Fruit fly (Drosophila melanogaster) whole organism, wandering third instar larva: ENCODE measurements around the gene CG15020.

Experiments used
- Abd-B ChIP-seq: fragments of >200 bp; optimal IDR thresholded peaks from 2 replicates; lab custom pipeline; 2017; ENCODE audit warnings: missing biosample characterization, missing genetic modification characterization
- CG32264 ChIP-seq: fragments of 200-800 bp; sonication (Bioruptor generic); optimal IDR thresholded peaks from 2 replicates; lab custom pipeline; 2016; ENCODE audit warnings: missing biosample characterization, missing genetic modification characterization
- CrebA ChIP-seq: fragments of 200-800 bp; sonication (Bioruptor generic); optimal IDR thresholded peaks from 2 replicates; lab custom pipeline; 2016; ENCODE audit warnings: missing biosample characterization, mild to moderate bottlenecking, missing genetic modification characterization, borderline replicate concordance
- Dif ChIP-seq: fragments of 200-275, 200-300 bp; sonication (Bioruptor generic); optimal IDR thresholded peaks from 2 replicates; lab custom pipeline; 2018; ENCODE audit warnings: missing biosample characterization, missing genetic modification characterization; ENCODE audit not compliant: partially characterized antibody
- GATAd ChIP-seq: sonication (Bioruptor generic); optimal IDR thresholded peaks from 2 replicates; lab custom pipeline; 2016; ENCODE audit warnings: missing biosample characterization, missing genetic modification characterization
- HLH106 ChIP-seq: fragments of 200-800 bp; optimal IDR thresholded peaks from 3 replicates; lab custom pipeline; 2019; ENCODE audit warnings: missing biosample characterization, mild to moderate bottlenecking, missing genetic modification characterization, moderate library complexity
- Hnf4 ChIP-seq: fragments of 200-800 bp; sonication (Bioruptor generic); optimal IDR thresholded peaks from 2 replicates; lab custom pipeline; 2016; ENCODE audit warnings: missing biosample characterization, mild to moderate bottlenecking, missing genetic modification characterization
- Hr78 ChIP-seq: fragments of >200 bp; optimal IDR thresholded peaks from 2 replicates; lab custom pipeline; 2017; ENCODE audit warnings: missing biosample characterization, missing genetic modification characterization
- Jra ChIP-seq: sonication (Bioruptor generic); optimal IDR thresholded peaks from 2 replicates; lab custom pipeline; 2016; ENCODE audit warnings: missing biosample characterization, missing genetic modification characterization
- Mio ChIP-seq: sonication (Bioruptor generic); optimal IDR thresholded peaks from 2 replicates; lab custom pipeline; 2016; ENCODE audit warnings: missing biosample characterization, missing genetic modification characterization
- Myc ChIP-seq: fragments of >200 bp; optimal IDR thresholded peaks from 2 replicates; lab custom pipeline; 2017
- N ChIP-seq: fragments of >200 bp; optimal IDR thresholded peaks from 2 replicates; lab custom pipeline; 2018; ENCODE audit warnings: missing biosample characterization, missing external identifiers, missing genetic modification characterization
- OdsH ChIP-seq: fragments of 200-800 bp; sonication (Bioruptor generic); optimal IDR thresholded peaks from 2 replicates; lab custom pipeline; 2016; ENCODE audit warnings: missing biosample characterization, mild to moderate bottlenecking, missing genetic modification characterization
- Rel ChIP-seq, 2 experiments: fragments of 200-800 bp; sonication (Bioruptor generic) in 1 of 2; optimal IDR thresholded peaks; 2 replicates in 1 of 2; 3 replicates in 1 of 2; lab custom pipeline; 2016 to 2019; ENCODE audit warnings: mild to moderate bottlenecking in 2 of 2, missing biosample characterization in 2 of 2, missing genetic modification characterization in 2 of 2, moderate library complexity in 1 of 2
- Sp1 ChIP-seq: fragments of 200-800 bp; sonication (Bioruptor generic); optimal IDR thresholded peaks from 3 replicates; lab custom pipeline; 2019; ENCODE audit warnings: missing biosample characterization, mild to moderate bottlenecking, missing genetic modification characterization, moderate library complexity
- Vsx2 ChIP-seq: fragments of 200-300, 225-300 bp; sonication (Bioruptor generic); optimal IDR thresholded peaks from 2 replicates; lab custom pipeline; 2018; ENCODE audit warnings: missing biosample characterization, missing genetic modification characterization; ENCODE audit not compliant: partially characterized antibody
- br ChIP-seq: fragments of 200-800 bp; sonication (Bioruptor generic); optimal IDR thresholded peaks from 2 replicates; lab custom pipeline; 2016; ENCODE audit warnings: missing biosample characterization, missing genetic modification characterization
- dl ChIP-seq, 2 experiments: fragments of 175-275, 200-275 bp in 1 of 2; fragments of 200-275 bp in 1 of 2; sonication (Bioruptor generic); optimal IDR thresholded peaks; lab custom pipeline; 2018; ENCODE audit warnings: mild to moderate bottlenecking in 2 of 2, missing biosample characterization in 2 of 2, missing genetic modification characterization in 2 of 2, moderate library complexity in 2 of 2; ENCODE audit not compliant: partially characterized antibody in 2 of 2, insufficient read depth in 1 of 2
- dmrt93B ChIP-seq: fragments of 200-800 bp; sonication (Bioruptor generic); optimal IDR thresholded peaks from 2 replicates; lab custom pipeline; 2018; ENCODE audit warnings: missing biosample characterization, mild to moderate bottlenecking, missing genetic modification characterization
- dsf ChIP-seq: sonication (Bioruptor generic); optimal IDR thresholded peaks from 2 replicates; lab custom pipeline; 2016; ENCODE audit warnings: missing biosample characterization, missing genetic modification characterization, borderline replicate concordance
- ey ChIP-seq: fragments of 200-800 bp; sonication (Bioruptor generic); optimal IDR thresholded peaks from 2 replicates; lab custom pipeline; 2016; ENCODE audit warnings: missing biosample characterization, missing genetic modification characterization
- foxo ChIP-seq, 2 experiments: fragments of 200-800 bp; sonication (Bioruptor generic); optimal IDR thresholded peaks; 2 replicates in 1 of 2; 3 replicates in 1 of 2; lab custom pipeline; 2016 to 2017; ENCODE audit warnings: missing biosample characterization in 2 of 2, missing genetic modification characterization in 2 of 2
- fru ChIP-seq: fragments of 200-800 bp; sonication (Bioruptor generic); optimal IDR thresholded peaks from 3 replicates; lab custom pipeline; 2016; ENCODE audit warnings: missing biosample characterization, mild to moderate bottlenecking, missing genetic modification characterization
- h ChIP-seq: fragments of 200-800 bp; sonication (Bioruptor generic); optimal IDR thresholded peaks from 3 replicates; lab custom pipeline; 2016; ENCODE audit warnings: missing biosample characterization, mild to moderate bottlenecking, missing genetic modification characterization
- psq ChIP-seq: fragments of 200-800 bp; sonication (Bioruptor generic); optimal IDR thresholded peaks from 3 replicates; lab custom pipeline; 2017; ENCODE audit warnings: missing biosample characterization, mild to moderate bottlenecking, missing genetic modification characterization, moderate library complexity
- rgr ChIP-seq: fragments of 200-800 bp; sonication (Bioruptor generic); optimal IDR thresholded peaks from 3 replicates; lab custom pipeline; 2016; ENCODE audit warnings: missing biosample characterization, mild to moderate bottlenecking, missing genetic modification characterization
- sage ChIP-seq: fragments of 200-800 bp; sonication (Bioruptor generic); optimal IDR thresholded peaks from 2 replicates; lab custom pipeline; 2016; ENCODE audit warnings: missing biosample characterization, mild to moderate bottlenecking, missing genetic modification characterization
- sv ChIP-seq: fragments of 200-800 bp; sonication (Bioruptor generic); optimal IDR thresholded peaks from 3 replicates; lab custom pipeline; 2016; ENCODE audit warnings: missing biosample characterization, missing genetic modification characterization
- tai ChIP-seq: sonication (Bioruptor generic); optimal IDR thresholded peaks from 2 replicates; lab custom pipeline; 2016; ENCODE audit warnings: missing biosample characterization, missing genetic modification characterization
- usp ChIP-seq: fragments of >200 bp; optimal IDR thresholded peaks from 2 replicates; lab custom pipeline; 2017; ENCODE audit warnings: missing biosample characterization, missing genetic modification characterization
- woc ChIP-seq: sonication (Bioruptor generic); optimal IDR thresholded peaks from 2 replicates; lab custom pipeline; 2016; ENCODE audit warnings: missing biosample characterization, mild to moderate bottlenecking, missing genetic modification characterization

The CG15020 gene

dm6 chr3L:4446273-4446672 lies 24.8 kb downstream of the CG15020 start, which contains the start of gene CG12607:
Gene CG12607, plus strand, starts transcription at chr3L:4446573.
- no peak for TF ChIP-seq psq (GFP tag; lab: Kevin White, UChicago)
- TF ChIP-seq Myc (lab: Kevin White, UChicago): no peak
- TF ChIP-seq GATAd: no peak
- no peak for TF ChIP-seq tai (GFP tag; lab: Kevin White, UChicago)
- TF ChIP-seq dmrt93B (GFP tag; lab: Kevin White, UChicago): no peak
- TF ChIP-seq foxo (GFP tag; optimal IDR thresholded peaks at IDR 0.05; lab: Kevin White, UChicago): no peak
- no peak for TF ChIP-seq Mio
- TF ChIP-seq OdsH: no peak
- TF ChIP-seq ey (GFP tag; lab: Kevin White, UChicago): no peak
- TF ChIP-seq Rel (GFP tag; optimal IDR thresholded peaks at IDR 0.05; lab: Kevin White, UChicago): no peak
- no peak for TF ChIP-seq Rel (tag; optimal IDR thresholded peaks at IDR 0.05; lab: Kevin White, UChicago)
- TF ChIP-seq Abd-B (GFP tag; lab: Kevin White, UChicago): no peak
- no peak for TF ChIP-seq N (GFP tag; lab: Kevin White, UChicago)
- no peak for TF ChIP-seq sv (GFP tag; lab: Kevin White, UChicago)
- TF ChIP-seq Jra: no peak

- TF ChIP-seq Dif (no peak), Vsx2 (GFP tag; lab: Kevin White, UChicago) (no peak), dmrt93B (GFP tag; lab: Kevin White, UChicago) (no peak), Abd-B (GFP tag; lab: Kevin White, UChicago) (no peak), Hnf4 (no peak), Hr78 (GFP tag; lab: Kevin White, UChicago) (no peak), HLH106 (no peak)
These were observed 25.8 kb downstream of the CG15020 start for dm6 chr3L:4447229-4447628.

dm6 chr3L:4458063-4458462 lies 36.6 kb downstream of the CG15020 start, which contains the start of gene CG11345:
Gene CG11345, minus strand, starts transcription at chr3L:4458163.
- no peak for TF ChIP-seq OdsH
- no peak for TF ChIP-seq N (GFP tag; lab: Kevin White, UChicago)
- no peak for TF ChIP-seq Hnf4
- TF ChIP-seq woc (GFP tag; lab: Kevin White, UChicago): no peak
- TF ChIP-seq dmrt93B (GFP tag; lab: Kevin White, UChicago): no peak
- TF ChIP-seq Rel (GFP tag; optimal IDR thresholded peaks at IDR 0.05; lab: Kevin White, UChicago): no peak
- no peak for TF ChIP-seq Rel (tag; optimal IDR thresholded peaks at IDR 0.05; lab: Kevin White, UChicago)
- TF ChIP-seq h: no peak

- TF ChIP-seq CrebA (no peak), woc (GFP tag; lab: Kevin White, UChicago) (no peak), HLH106 (no peak), dl (GFP tag; optimal IDR thresholded peaks at IDR 0.05; lab: Kevin White, UChicago; ENCODE audit: insufficient read depth in 1 of 2, partially characterized antibody in 2 of 2) (no peak), GATAd (no peak), CG32264 (no peak), Abd-B (GFP tag; lab: Kevin White, UChicago) (no peak), br (GFP tag; lab: Kevin White, UChicago) (no peak), OdsH (no peak), Dif (no peak)
These were observed 39.0 kb downstream of the CG15020 start, which contains the start of gene CG15022 for dm6 chr3L:4460307-4461088. Gene CG15022, minus strand, starts transcription at chr3L:4460317.

- TF ChIP-seq fru (no peak), h (no peak), psq (GFP tag; lab: Kevin White, UChicago) (no peak), usp (GFP tag; lab: Kevin White, UChicago) (no peak), dl (GFP tag; optimal IDR thresholded peaks at IDR 0.05; lab: Kevin White, UChicago; ENCODE audit: insufficient read depth in 1 of 2, partially characterized antibody in 2 of 2) (no peak), CG32264 (no peak), dsf (GFP tag; lab: Kevin White, UChicago) (no peak), rgr (no peak), Myc (lab: Kevin White, UChicago) (no peak), Sp1 (no peak), Hnf4 (no peak), sage (GFP tag; lab: Kevin White, UChicago) (no peak), br (GFP tag; lab: Kevin White, UChicago) (no peak)
These were observed 40.1 kb downstream of the CG15020 start, which contains the start of gene CG15023 for dm6 chr3L:4461454-4462045. Gene CG15023, minus strand, starts transcription at chr3L:4461504.
